Fruit fly (Drosophila melanogaster): Measurements from ENCODE around the gene caps.

- no peak for TF ChIP-seq Blimp-1 (GFP tag; optimal IDR thresholded peaks at IDR 0.05)
- no peak for TF ChIP-seq Gug (GFP tag; IDR thresholded peaks at IDR 0.05)
- no peak for TF ChIP-seq Hr38 (GFP tag; optimal IDR thresholded peaks at IDR 0.05)
- TF ChIP-seq CG6854 (GFP tag; optimal IDR thresholded peaks at IDR 0.05) = no peak
- TF ChIP-seq fd59A (GFP tag; optimal IDR thresholded peaks at IDR 0.05) = no peak
- no peak for TF ChIP-seq CG6808 (GFP tag; optimal IDR thresholded peaks at IDR 0.05)
- TF ChIP-seq spab (GFP tag; optimal IDR thresholded peaks at IDR 0.05) = no peak
- TF ChIP-seq CG8119 (GFP tag; IDR thresholded peaks at IDR 0.05) = no peak
- no peak for TF ChIP-seq Hr39 (GFP tag; optimal IDR thresholded peaks at IDR 0.05)
- TF ChIP-seq Ets96B (tag; optimal IDR thresholded peaks at IDR 0.05) = no peak
- TF ChIP-seq pdm3 (GFP tag; optimal IDR thresholded peaks at IDR 0.05) = no peak
- no peak for TF ChIP-seq dac (GFP tag; optimal IDR thresholded peaks at IDR 0.05)
Observed at dm6 chr3L:13301335-13301734, 72.8 kb downstream of the caps start, which contains the start of gene SP.
